Worm (Caenorhabditis elegans) whole organism, L4 larva: ENCODE data around the gene wdr-31.

Source experiments
- F44E2.7 ChIP-seq: fragments of 200-800 bp; sonication (Bioruptor generic); IDR thresholded peaks from 2 replicates; pipeline ENCODE4 v2.1.2; 2022; ENCODE audit warnings: missing genetic modification characterization, missing compliant biosample characterization
- R02D3.7 ChIP-seq: fragments of 150-350 bp; sonication (generic microtip); optimal IDR thresholded peaks from 3 replicates; lab custom pipeline; 2014; ENCODE audit warnings: missing biosample characterization, missing genetic modification characterization
- T20F7.1 ChIP-seq: fragments of 200-800 bp; sonication (Bioruptor generic); optimal IDR thresholded peaks from 2 replicates; lab custom pipeline; 2018; ENCODE audit warnings: mild to moderate bottlenecking, missing genetic modification characterization, missing compliant biosample characterization
- T26A8.4 ChIP-seq: fragments of 200-800 bp; sonication (Bioruptor generic); IDR thresholded peaks from 2 replicates; pipeline ENCODE4 v1.3.6; 2022; ENCODE audit warnings: missing genetic modification characterization, missing compliant biosample characterization
- Y48G9A.11 ChIP-seq: fragments of 200-800 bp; sonication (Bioruptor generic); IDR thresholded peaks from 2 replicates; pipeline ENCODE4 v1.3.6; 2022; ENCODE audit warnings: missing genetic modification reagents, missing genetic modification characterization, missing compliant biosample characterization
- arid-1 ChIP-seq: fragments of 200-800 bp; sonication (Bioruptor generic); conservative IDR thresholded peaks from 2 replicates; pipeline ENCODE4 v1.3.6; 2022; ENCODE audit warnings: missing genetic modification reagents, missing genetic modification characterization, missing compliant biosample characterization
- ceh-20 ChIP-seq: fragments of 200-800 bp; sonication (Bioruptor generic); IDR thresholded peaks from 2 replicates; pipeline ENCODE4 v1.3.6; 2022; ENCODE audit warnings: missing genetic modification reagents, missing genetic modification characterization, missing compliant biosample characterization
- ceh-32 ChIP-seq: sonication (generic microtip); optimal IDR thresholded peaks from 2 replicates; lab custom pipeline; 2016; ENCODE audit warnings: mild to moderate bottlenecking, missing genetic modification characterization, missing compliant biosample characterization; ENCODE audit not compliant: poor library complexity
- ceh-62 ChIP-seq: sonication (generic microtip); optimal IDR thresholded peaks from 2 replicates; lab custom pipeline; 2017; ENCODE audit warnings: missing biosample characterization, missing genetic modification characterization
- cey-2 ChIP-seq: sonication (generic microtip); optimal IDR thresholded peaks from 3 replicates; lab custom pipeline; 2017; ENCODE audit warnings: missing genetic modification characterization, mild to moderate bottlenecking, missing compliant biosample characterization, antibody characterized with exemption, borderline replicate concordance; ENCODE audit not compliant: insufficient read depth
- ctbp-1 ChIP-seq: fragments of 200-800 bp; sonication (Bioruptor generic); IDR thresholded peaks from 2 replicates; pipeline ENCODE4 v1.3.6; 2022; ENCODE audit warnings: missing genetic modification reagents, missing genetic modification characterization, missing compliant biosample characterization
- daf-12 ChIP-seq: fragments of 150-350 bp; optimal IDR thresholded peaks from 2 replicates; lab custom pipeline; 2014; ENCODE audit warnings: missing biosample characterization, missing genetic modification reagents, missing genetic modification characterization
- dmd-6 ChIP-seq: fragments of 200-800 bp; sonication (Bioruptor generic); IDR thresholded peaks from 2 replicates; pipeline ENCODE4 v1.3.6; 2022; ENCODE audit warnings: missing genetic modification reagents, missing genetic modification characterization, missing compliant biosample characterization
- dmd-9 ChIP-seq: fragments of 200-800 bp; sonication (Bioruptor generic); IDR thresholded peaks from 2 replicates; pipeline ENCODE4 v1.3.6; 2022; ENCODE audit warnings: missing genetic modification reagents, missing genetic modification characterization, missing compliant biosample characterization
- dpl-1 ChIP-seq: fragments of 150-350 bp; optimal IDR thresholded peaks from 2 replicates; lab custom pipeline; 2014; ENCODE audit warnings: missing biosample characterization, missing genetic modification reagents, missing genetic modification characterization
- duxl-1 ChIP-seq: sonication (generic microtip); optimal IDR thresholded peaks from 2 replicates; lab custom pipeline; 2016; ENCODE audit warnings: mild to moderate bottlenecking, missing genetic modification characterization, moderate library complexity, missing compliant biosample characterization; ENCODE audit not compliant: poor library complexity
- fos-1 ChIP-seq: fragments of 150-350 bp; optimal IDR thresholded peaks from 2 replicates; lab custom pipeline; 2014; ENCODE audit warnings: missing biosample characterization, missing genetic modification characterization
- gei-8 ChIP-seq: fragments of 200-800 bp; sonication (Bioruptor generic); optimal IDR thresholded peaks from 2 replicates; lab custom pipeline; 2018; ENCODE audit warnings: mild to moderate bottlenecking, missing genetic modification characterization, missing compliant biosample characterization
- lim-7 ChIP-seq: fragments of 200-800 bp; sonication (Bioruptor generic); IDR thresholded peaks from 2 replicates; pipeline ENCODE4 v1.3.6; 2022; ENCODE audit warnings: missing genetic modification characterization, missing compliant biosample characterization
- lin-15B ChIP-seq: fragments of 150-350 bp; sonication (generic microtip); optimal IDR thresholded peaks from 3 replicates; lab custom pipeline; 2014; ENCODE audit warnings: missing biosample characterization, missing genetic modification characterization
- lin-39 ChIP-seq: fragments of 150-350 bp; optimal IDR thresholded peaks from 2 replicates; lab custom pipeline; 2014; ENCODE audit warnings: missing biosample characterization, missing genetic modification reagents, missing genetic modification characterization
- lir-3 ChIP-seq: sonication (generic microtip); optimal IDR thresholded peaks from 2 replicates; lab custom pipeline; 2016; ENCODE audit warnings: mild to moderate bottlenecking, missing genetic modification characterization, missing compliant biosample characterization
- madf-5 ChIP-seq, 2 experiments: fragments of 200-800 bp; sonication (Bioruptor generic); IDR thresholded peaks; 2 replicates each; pipeline ENCODE4 v1.3.6; 2022; ENCODE audit warnings: missing compliant biosample characterization in 2 of 2, missing genetic modification characterization in 2 of 2
- mdt-29 ChIP-seq: fragments of 200-800 bp; sonication (Bioruptor generic); IDR thresholded peaks from 2 replicates; pipeline ENCODE4 v1.3.6; 2022; ENCODE audit warnings: missing genetic modification reagents, missing genetic modification characterization, missing compliant biosample characterization
- nhr-42 ChIP-seq: fragments of 200-800 bp; sonication (Bioruptor generic); IDR thresholded peaks from 2 replicates; pipeline ENCODE4 v1.3.6; 2022; ENCODE audit warnings: missing genetic modification characterization, missing compliant biosample characterization
- nhr-6 ChIP-seq: fragments of 150-350 bp; optimal IDR thresholded peaks from 2 replicates; lab custom pipeline; 2014; ENCODE audit warnings: missing biosample characterization, missing genetic modification characterization
- pha-4 ChIP-seq, 2 experiments: fragments of 150-350 bp in 1 of 2; fragments of 200-800 bp in 1 of 2; sonication (Bioruptor generic) in 1 of 2; IDR thresholded peaks in 1 of 2; optimal IDR thresholded peaks in 1 of 2; 2 replicates each; pipeline versions ENCODE4 v1.3.6 to Lab custom; 2014 to 2022; ENCODE audit warnings: missing genetic modification characterization in 2 of 2, missing genetic modification reagents in 2 of 2, missing biosample characterization in 1 of 2, missing compliant biosample characterization in 1 of 2
- php-3 ChIP-seq: fragments of 200-800 bp; sonication (Bioruptor generic); IDR thresholded peaks from 2 replicates; pipeline ENCODE4 v1.3.6; 2022; ENCODE audit warnings: missing genetic modification reagents, missing genetic modification characterization, missing compliant biosample characterization
- saeg-2 ChIP-seq: fragments of 200-800 bp; sonication (Bioruptor generic); IDR thresholded peaks from 2 replicates; pipeline ENCODE4 v1.3.6; 2022; ENCODE audit warnings: missing genetic modification reagents, missing genetic modification characterization, missing compliant biosample characterization
- sdz-12 ChIP-seq: fragments of 200-800 bp; sonication (Bioruptor generic); optimal IDR thresholded peaks from 2 replicates; lab custom pipeline; 2018; ENCODE audit warnings: mild to moderate bottlenecking, missing genetic modification characterization, missing compliant biosample characterization
- snpc-1.2 ChIP-seq: fragments of 200-800 bp; sonication (Bioruptor generic); IDR thresholded peaks from 2 replicates; pipeline ENCODE4 v1.3.6; 2022; ENCODE audit warnings: missing genetic modification reagents, missing genetic modification characterization, missing compliant biosample characterization
- snpc-4 ChIP-seq: fragments of 150-350 bp; optimal IDR thresholded peaks from 2 replicates; lab custom pipeline; 2014; ENCODE audit warnings: missing biosample characterization, missing genetic modification characterization
- spr-1 ChIP-seq: sonication (generic microtip); optimal IDR thresholded peaks from 2 replicates; lab custom pipeline; 2016; ENCODE audit warnings: mild to moderate bottlenecking, missing genetic modification characterization, missing compliant biosample characterization
- tag-97 ChIP-seq: fragments of 200-800 bp; sonication (Bioruptor generic); IDR thresholded peaks from 2 replicates; pipeline ENCODE4 v1.3.6; 2022; ENCODE audit warnings: missing genetic modification characterization, missing compliant biosample characterization
- unc-62 ChIP-seq, 3 experiments: fragments of 150-350 bp in 1 of 3; sonication (generic microtip); optimal IDR thresholded peaks in 2 of 3; peaks in 1 of 3; 1 replicate in 1 of 3; 2 replicates in 2 of 3; lab custom pipeline; 2014 to 2017; ENCODE audit warnings: missing biosample characterization in 3 of 3, missing genetic modification characterization in 3 of 3, missing genetic modification reagents in 3 of 3, missing genotype in 1 of 3
- zag-1 ChIP-seq: fragments of 150-350 bp; optimal IDR thresholded peaks from 2 replicates; lab custom pipeline; 2014; ENCODE audit warnings: missing biosample characterization, missing genetic modification characterization
- zip-2 ChIP-seq: fragments of 150-350 bp; optimal IDR thresholded peaks from 2 replicates; lab custom pipeline; 2014; ENCODE audit warnings: missing biosample characterization, missing genetic modification characterization
- ztf-7 ChIP-seq: fragments of 150-350 bp; optimal IDR thresholded peaks from 2 replicates; lab custom pipeline; 2014; ENCODE audit warnings: missing biosample characterization, missing genetic modification characterization

The wdr-31 gene

DNA sequence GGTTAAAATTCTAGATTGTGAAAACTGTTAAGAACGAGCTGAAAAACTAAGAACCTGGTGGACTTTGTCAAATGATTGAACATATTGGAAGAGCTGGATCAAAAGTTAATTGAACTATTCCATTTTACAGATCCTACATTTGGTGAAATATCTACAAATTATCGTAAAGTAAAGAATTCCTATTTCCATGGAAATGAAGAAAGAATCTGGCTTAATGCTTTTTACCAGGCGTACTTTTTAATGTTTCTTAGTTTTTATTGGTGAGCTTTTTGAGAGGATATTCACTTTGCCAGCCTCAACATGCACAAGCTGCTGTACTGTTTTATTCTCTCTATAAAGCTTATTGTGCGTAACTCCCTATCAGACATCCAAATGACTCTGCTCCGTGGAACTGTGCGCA lies 42.8 kb upstream of the wdr-31 start, which contains the start of gene F08D12.4:
F08D12.4 (plus strand) TSS at position 301 of the 400 bp plus-strand sequence.
- TF ChIP-seq ctbp-1 (GFP tag; lab: Robert Waterston, UW) (no peak), snpc-1.2 (no peak), T20F7.1 (GFP tag; lab: Kevin White, UChicago) (no peak), gei-8 (GFP tag; lab: Kevin White, UChicago) (no peak), dmd-9 (no peak), nhr-6 (no peak), daf-12 (tag; lab: Kevin White, UChicago) (no peak), Y48G9A.11 (GFP tag; lab: Robert Waterston, UW) (no peak), tag-97 (GFP tag; lab: Robert Waterston, UW) (no peak), ceh-20 (GFP tag; lab: Robert Waterston, UW) (no peak), ceh-62 (tag; lab: Kevin White, UChicago) (no peak), mdt-29 (GFP tag; lab: Robert Waterston, UW) (no peak), lin-15B (tag; lab: Kevin White, UChicago) (no peak), duxl-1 (tag; lab: Kevin White, UChicago) (no peak), R02D3.7 (tag; lab: Kevin White, UChicago) (no peak), fos-1 (tag; lab: Kevin White, UChicago) (no peak)

DNA sequence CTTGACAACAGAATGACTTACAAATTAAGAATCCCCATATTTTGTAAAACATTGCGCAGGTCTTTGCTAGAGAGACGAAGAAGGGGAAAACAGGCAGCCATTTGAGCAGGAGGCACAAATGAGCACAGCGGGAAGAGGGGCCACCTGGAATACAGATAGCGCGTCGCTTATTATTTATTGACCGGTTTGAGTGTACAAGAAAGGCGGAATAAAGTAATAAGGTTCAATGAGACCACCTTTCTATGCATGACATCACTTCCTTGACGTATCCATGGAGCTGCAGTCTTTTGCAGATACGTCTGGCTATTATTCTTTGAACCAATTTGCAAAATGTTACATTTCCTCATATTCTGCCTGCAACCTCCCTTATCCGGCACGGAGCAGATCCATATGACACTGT lies 39.8 kb upstream of the wdr-31 start, which contains the start of gene fbxb-111:
fbxb-111 (minus strand) TSS at position 101 of the 400 bp plus-strand sequence.
- no peak for TF ChIP-seq zag-1 (tag; lab: Kevin White, UChicago)

DNA sequence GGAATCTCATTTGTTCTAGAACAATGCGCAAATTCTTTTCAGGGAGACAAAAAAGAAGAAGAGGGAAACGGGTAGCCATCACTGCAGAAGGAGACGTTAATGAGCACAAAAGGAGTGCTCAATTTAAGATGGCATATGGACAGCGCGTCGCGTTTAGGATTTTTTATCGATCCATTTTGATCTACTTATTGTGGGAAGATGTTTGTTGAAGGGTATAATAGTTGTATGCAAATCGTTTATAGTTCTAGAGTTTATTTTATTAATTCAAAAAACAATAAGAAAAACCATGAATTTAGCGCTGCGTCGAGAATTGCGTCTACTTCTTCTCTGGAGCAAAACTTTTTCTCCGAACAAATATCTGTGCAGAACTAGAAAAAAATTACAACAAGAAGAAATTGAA lies 38.4 kb upstream of the wdr-31 start, which contains the start of gene sdz-9:
sdz-9 (minus strand) TSS at position 101 of the 400 bp plus-strand sequence.
- TF ChIP-seq php-3 (GFP tag; lab: Robert Waterston, UW), result no peak
- no peak for TF ChIP-seq zip-2 (tag; lab: Kevin White, UChicago)
- TF ChIP-seq nhr-42, result no peak
- no peak for TF ChIP-seq dmd-6 (GFP tag; lab: Robert Waterston, UW)
- TF ChIP-seq unc-62 (GFP tag; optimal IDR thresholded peaks at IDR 0.05 in 1 of 2; lab: Kevin White, UChicago), result peak in 1 of 2 experiments; percentile 10
- no peak for TF ChIP-seq unc-62 (tag; optimal IDR thresholded peaks at IDR 0.05; lab: Kevin White, UChicago)
- TF ChIP-seq gei-8 (GFP tag; lab: Kevin White, UChicago), result no peak
- no peak for TF ChIP-seq ztf-7 (tag; lab: Kevin White, UChicago)

DNA sequence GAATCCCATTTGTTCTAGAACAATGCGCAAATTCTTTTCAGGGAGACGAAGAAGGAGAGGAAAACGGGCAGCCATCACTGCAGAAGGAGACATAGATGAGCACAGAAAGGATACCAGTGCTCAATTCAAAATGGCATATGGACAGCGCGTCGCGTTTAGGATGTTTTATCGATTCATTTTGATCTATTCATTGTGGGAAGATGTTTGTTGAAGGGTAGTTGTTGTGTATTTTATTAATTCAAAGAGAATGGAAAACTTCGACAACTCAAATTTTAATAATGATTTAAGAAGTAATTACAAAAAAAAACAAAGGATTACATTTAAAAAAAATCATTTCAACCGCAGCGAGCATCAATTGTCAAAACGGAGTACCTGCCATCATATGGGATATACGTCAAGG lies 37.1 kb upstream of the wdr-31 start, which contains the start of gene sdz-10:
sdz-10 (minus strand) TSS at position 101 of the 400 bp plus-strand sequence.
- no peak for TF ChIP-seq tag-97 (GFP tag; lab: Robert Waterston, UW)
- TF ChIP-seq ceh-20 (GFP tag; lab: Robert Waterston, UW), result no peak
- TF ChIP-seq T26A8.4 (GFP tag; lab: Robert Waterston, UW), result no peak
- TF ChIP-seq arid-1 (GFP tag; lab: Robert Waterston, UW), result no peak
- no peak for TF ChIP-seq madf-5 (GFP tag; IDR thresholded peaks at IDR 0.05; lab: Robert Waterston, UW)
- no peak for TF ChIP-seq dpl-1

DNA sequence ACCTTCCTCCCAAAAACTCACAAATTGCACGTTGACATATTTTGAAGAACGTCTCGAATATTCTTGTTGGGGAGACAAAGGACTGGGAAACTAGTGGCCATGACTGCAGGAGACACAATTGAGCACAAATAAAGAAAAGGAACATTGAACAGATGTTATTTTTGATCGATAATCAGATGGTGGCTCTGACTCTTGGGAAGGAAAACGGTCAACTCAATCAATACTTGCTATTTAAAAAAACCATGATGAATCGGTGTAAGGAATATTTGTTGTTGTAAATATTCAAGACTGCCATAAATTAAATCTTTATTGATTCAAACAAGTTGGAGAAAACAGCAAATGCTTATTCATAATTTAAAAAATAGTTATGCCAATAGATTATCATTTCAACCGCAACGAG lies 35.7 kb upstream of the wdr-31 start, which contains the start of gene fbxb-105:
fbxb-105 (minus strand) TSS at position 101 of the 400 bp plus-strand sequence.
- TF ChIP-seq ctbp-1 (GFP tag; lab: Robert Waterston, UW) (no peak), ceh-32 (tag; lab: Kevin White, UChicago) (no peak), saeg-2 (no peak), lir-3 (tag; lab: Kevin White, UChicago) (no peak), lin-39 (no peak), sdz-12 (GFP tag; lab: Kevin White, UChicago) (no peak), spr-1 (tag; lab: Kevin White, UChicago) (no peak), ztf-7 (tag; lab: Kevin White, UChicago) (no peak), F44E2.7 (no peak), pha-4 (GFP tag; IDR thresholded peaks at IDR 0.05; lab: Robert Waterston, UW) (no peak), pha-4 (tag; optimal IDR thresholded peaks at IDR 0.05; lab: Kevin White, UChicago) (no peak), cey-2 (tag; lab: Kevin White, UChicago) (no peak), ceh-62 (tag; lab: Kevin White, UChicago) (no peak), lim-7 (GFP tag; lab: Robert Waterston, UW) (no peak), snpc-4 (tag; lab: Kevin White, UChicago) (no peak)
